Fruit fly (Drosophila melanogaster) whole organism, embryonic: Measurements from ENCODE around the gene CG6168.

Experiments used
- Abd-B ChIP-seq: fragments of 200-800 bp; sonication (Bioruptor generic); optimal IDR thresholded peaks from 2 replicates; lab custom pipeline; 2018; ENCODE audit warnings: missing biosample characterization, mild to moderate bottlenecking, missing genetic modification characterization, moderate library complexity
- Bdp1 ChIP-seq: fragments of 200-800 bp; sonication (Bioruptor generic); optimal IDR thresholded peaks from 3 replicates; lab custom pipeline; 2016; ENCODE audit warnings: missing biosample characterization, missing genetic modification characterization
- CG10366 ChIP-seq: fragments of 200-800 bp; sonication (Bioruptor generic); IDR thresholded peaks from 2 replicates; pipeline ENCODE4 v1.3.6; 2022; ENCODE audit warnings: missing biosample characterization, missing genetic modification characterization
- CG10959 ChIP-seq: fragments of 200-800 bp; sonication (Bioruptor generic); IDR thresholded peaks from 2 replicates; pipeline ENCODE4 v1.3.6; 2022; ENCODE audit warnings: missing biosample characterization, missing genetic modification characterization
- CG11247 ChIP-seq: fragments of 200-800 bp; sonication (Bioruptor generic); IDR thresholded peaks from 2 replicates; pipeline ENCODE4 v1.3.6; 2022; ENCODE audit warnings: missing biosample characterization, missing genetic modification characterization
- CG12659 ChIP-seq: fragments of 200-800 bp; sonication (Bioruptor generic); optimal IDR thresholded peaks from 3 replicates; lab custom pipeline; 2017; ENCODE audit warnings: mild to moderate bottlenecking, missing biosample characterization, missing genetic modification reagents, missing genetic modification characterization
- CG13287 ChIP-seq: fragments of 200-800 bp; sonication (Bioruptor generic); IDR thresholded peaks from 2 replicates; pipeline ENCODE4 v1.3.6; 2022; ENCODE audit warnings: missing biosample characterization, missing genetic modification characterization; ENCODE audit not compliant: partially characterized antibody
- CG13775 ChIP-seq: fragments of 200-800 bp; sonication (Bioruptor generic); optimal IDR thresholded peaks from 3 replicates; lab custom pipeline; 2017; ENCODE audit warnings: missing biosample characterization, mild to moderate bottlenecking, missing genetic modification characterization
- CG1603 ChIP-seq: fragments of 200-800 bp; sonication (Bioruptor generic); optimal IDR thresholded peaks from 2 replicates; lab custom pipeline; 2019; ENCODE audit warnings: missing biosample characterization, mild to moderate bottlenecking, missing genetic modification characterization, moderate library complexity
- CG32772 ChIP-seq: fragments of 200-800 bp; sonication (Bioruptor generic); IDR thresholded peaks from 2 replicates; pipeline ENCODE4 v1.3.6; 2022; ENCODE audit warnings: missing biosample characterization, missing genetic modification characterization
- CG34422 ChIP-seq: fragments of 200-800 bp; sonication (Bioruptor generic); IDR thresholded peaks from 3 replicates; pipeline ENCODE4 v1.3.6; 2022; ENCODE audit warnings: missing biosample characterization, missing genetic modification characterization
- CG3726 ChIP-seq: fragments of 200-800 bp; sonication (Bioruptor generic); IDR thresholded peaks from 3 replicates; pipeline ENCODE4, ENCODE4 v1.3.6; 2022; ENCODE audit warnings: missing biosample characterization, missing genetic modification characterization
- CG42726 ChIP-seq: fragments of 200-800 bp; sonication (Bioruptor generic); IDR thresholded peaks from 2 replicates; pipeline ENCODE4 v1.3.6; 2022; ENCODE audit warnings: missing biosample characterization, missing genetic modification characterization; ENCODE audit not compliant: partially characterized antibody
- CG5245 ChIP-seq: fragments of 200-800 bp; sonication (Bioruptor generic); optimal IDR thresholded peaks from 3 replicates; lab custom pipeline; 2016; ENCODE audit warnings: missing biosample characterization, missing genetic modification characterization
- CG5953 ChIP-seq: fragments of 200-800 bp; sonication (Bioruptor generic); IDR thresholded peaks from 2 replicates; pipeline ENCODE4 v1.3.6; 2022; ENCODE audit warnings: missing biosample characterization, missing genetic modification characterization
- Dek ChIP-seq: fragments of 200-800 bp; sonication (Bioruptor generic); optimal IDR thresholded peaks from 3 replicates; lab custom pipeline; 2019; ENCODE audit warnings: missing biosample characterization, mild to moderate bottlenecking, missing genetic modification characterization, moderate library complexity
- Dll ChIP-seq: fragments of 200-800 bp; sonication (Bioruptor generic); IDR thresholded peaks from 4 replicates; pipeline ENCODE4 v1.3.6; 2022; ENCODE audit warnings: missing biosample characterization, missing genetic modification characterization; ENCODE audit not compliant: partially characterized antibody
- Eip74EF ChIP-seq, 2 experiments: fragments of 200-800 bp in 1 of 2; fragments of >200 bp in 1 of 2; sonication (Bioruptor generic) in 1 of 2; optimal IDR thresholded peaks; 2 replicates each; lab custom pipeline; 2017 to 2019; ENCODE audit warnings: missing biosample characterization in 2 of 2, missing genetic modification characterization in 2 of 2, mild to moderate bottlenecking in 1 of 2, moderate library complexity in 1 of 2
- H15 ChIP-seq: fragments of 200-800 bp; sonication (Bioruptor generic); IDR thresholded peaks from 3 replicates; pipeline ENCODE4 v1.3.6; 2022; ENCODE audit warnings: missing biosample characterization, missing genetic modification characterization
- HLH4C ChIP-seq: fragments of 200-800 bp; sonication (Bioruptor generic); IDR thresholded peaks from 3 replicates; pipeline ENCODE4 v1.3.6; 2022; ENCODE audit warnings: missing biosample characterization, missing genetic modification characterization; ENCODE audit not compliant: partially characterized antibody
- Hmx ChIP-seq: fragments of 200-800 bp; sonication (Bioruptor generic); optimal IDR thresholded peaks from 2 replicates; lab custom pipeline; 2016; ENCODE audit warnings: missing biosample characterization, missing genetic modification characterization
- Tbp ChIP-seq: fragments of >200 bp; optimal IDR thresholded peaks from 2 replicates; lab custom pipeline; 2018; ENCODE audit warnings: missing biosample characterization, missing genetic modification characterization
- Trl ChIP-seq, 3 experiments: fragments of >200 bp in 2 of 3; fragments of 200-800 bp in 1 of 3; sonication (Bioruptor generic) in 1 of 3; optimal IDR thresholded peaks; 2 replicates in 1 of 3; 3 replicates in 2 of 3; lab custom pipeline; 2016 to 2017; ENCODE audit warnings: missing biosample characterization in 1 of 3, missing genetic modification characterization in 1 of 3
- Xrp1 ChIP-seq: fragments of 200-800 bp; sonication (Bioruptor generic); IDR thresholded peaks from 2 replicates; pipeline ENCODE4 v1.3.6; 2022; ENCODE audit warnings: missing biosample characterization, missing genetic modification characterization
- bcd ChIP-seq: fragments of 200-800 bp; sonication (Bioruptor generic); optimal IDR thresholded peaks from 2 replicates; lab custom pipeline; 2017; ENCODE audit warnings: missing biosample characterization, mild to moderate bottlenecking, missing genetic modification characterization
- crc ChIP-seq: fragments of 200-800 bp; sonication (Bioruptor generic); optimal IDR thresholded peaks from 2 replicates; lab custom pipeline; 2016; ENCODE audit warnings: missing biosample characterization, missing genetic modification characterization
- dati ChIP-seq: fragments of 200-800 bp; sonication (Bioruptor generic); IDR thresholded peaks from 2 replicates; pipeline ENCODE4 v1.3.6; 2022; ENCODE audit warnings: missing biosample characterization, missing genetic modification characterization
- dpn ChIP-seq, 2 experiments: fragments of 200-800 bp; sonication (Bioruptor generic); optimal IDR thresholded peaks; 3 replicates each; lab custom pipeline; 2016; ENCODE audit warnings: missing biosample characterization in 2 of 2, missing genetic modification characterization in 2 of 2
- emc ChIP-seq: fragments of 200-800 bp; sonication (Bioruptor generic); optimal IDR thresholded peaks from 2 replicates; lab custom pipeline; 2016; ENCODE audit warnings: missing biosample characterization, missing genetic modification characterization
- ems ChIP-seq: fragments of 200-800 bp; sonication (Bioruptor generic); optimal IDR thresholded peaks from 3 replicates; lab custom pipeline; 2016; ENCODE audit warnings: missing biosample characterization, missing genetic modification characterization
- ewg ChIP-seq: fragments of 200-800 bp; sonication (Bioruptor generic); optimal IDR thresholded peaks from 3 replicates; lab custom pipeline; 2017; ENCODE audit warnings: mild to moderate bottlenecking, missing biosample characterization, missing genetic modification reagents, missing genetic modification characterization
- fd96Cb ChIP-seq: fragments of 200-800 bp; sonication (Bioruptor generic); optimal IDR thresholded peaks from 2 replicates; lab custom pipeline; 2018; ENCODE audit warnings: missing biosample characterization, mild to moderate bottlenecking, missing genetic modification characterization, moderate library complexity
- ftz-f1 ChIP-seq: fragments of 200-800 bp; sonication (Bioruptor generic); optimal IDR thresholded peaks from 2 replicates; lab custom pipeline; 2016; ENCODE audit warnings: missing biosample characterization, missing genetic modification characterization
- gce ChIP-seq: fragments of 200-800 bp; sonication (Bioruptor generic); IDR thresholded peaks from 3 replicates; pipeline ENCODE4 v1.3.6; 2022; ENCODE audit warnings: missing biosample characterization, missing genetic modification characterization
- gem ChIP-seq: fragments of 200-800 bp; sonication (Bioruptor generic); optimal IDR thresholded peaks from 2 replicates; lab custom pipeline; 2019; ENCODE audit warnings: missing biosample characterization, mild to moderate bottlenecking, missing genetic modification characterization, moderate library complexity
- jigr1 ChIP-seq: fragments of 200-800 bp; sonication (Bioruptor generic); IDR thresholded peaks from 3 replicates; pipeline ENCODE4 v1.3.6; 2022; ENCODE audit warnings: missing biosample characterization, missing genetic modification characterization
- kah ChIP-seq: fragments of 200-800 bp; sonication (Bioruptor generic); optimal IDR thresholded peaks from 2 replicates; lab custom pipeline; 2018; ENCODE audit warnings: missing biosample characterization, mild to moderate bottlenecking, missing genetic modification characterization
- kni ChIP-seq: fragments of 200-800 bp; sonication (Bioruptor generic); optimal IDR thresholded peaks from 3 replicates; lab custom pipeline; 2017; ENCODE audit warnings: mild to moderate bottlenecking, missing biosample characterization, missing genetic modification reagents, missing genetic modification characterization
- maf-S ChIP-seq: fragments of 200-800 bp; sonication (Bioruptor generic); optimal IDR thresholded peaks from 2 replicates; lab custom pipeline; 2016; ENCODE audit warnings: missing biosample characterization, missing genetic modification characterization
- oc ChIP-seq: fragments of 200-800 bp; sonication (Bioruptor generic); optimal IDR thresholded peaks from 2 replicates; lab custom pipeline; 2018; ENCODE audit warnings: missing biosample characterization, mild to moderate bottlenecking, missing genetic modification characterization, moderate library complexity
- otp ChIP-seq: fragments of 200-800 bp; sonication (Bioruptor generic); IDR thresholded peaks from 3 replicates; pipeline ENCODE4, ENCODE4 v1.3.6; 2022; ENCODE audit warnings: missing biosample characterization, missing genetic modification characterization
- pan ChIP-seq, 4 experiments: fragments of >200 bp in 3 of 4; fragments of 200-800 bp in 1 of 4; sonication (Bioruptor generic) in 1 of 4; optimal IDR thresholded peaks in 3 of 4; IDR thresholded peaks in 1 of 4; 2 replicates each; pipeline versions ENCODE4 v1.3.6 to Lab custom; 2017 to 2022; ENCODE audit warnings: missing biosample characterization in 2 of 4, missing genetic modification characterization in 2 of 4, mixed read lengths in 1 of 4
- psq ChIP-seq: fragments of 200-800 bp; sonication (Bioruptor generic); optimal IDR thresholded peaks from 2 replicates; lab custom pipeline; 2017; ENCODE audit warnings: missing biosample characterization, missing genetic modification characterization
- salm ChIP-seq: fragments of 200-800 bp; sonication (Bioruptor generic); optimal IDR thresholded peaks from 2 replicates; lab custom pipeline; 2018; ENCODE audit warnings: missing biosample characterization, mild to moderate bottlenecking, missing genetic modification characterization
- sisA ChIP-seq: fragments of 200-800 bp; sonication (Bioruptor generic); IDR thresholded peaks from 2 replicates; pipeline ENCODE4 v1.3.6; 2022; ENCODE audit warnings: missing biosample characterization, missing genetic modification characterization
- sr ChIP-seq: fragments of 200-800 bp; sonication (Bioruptor generic); IDR thresholded peaks from 3 replicates; pipeline ENCODE4 v1.3.6; 2022; ENCODE audit warnings: missing biosample characterization, missing genetic modification characterization
- usp ChIP-seq: fragments of >200 bp; optimal IDR thresholded peaks from 2 replicates; lab custom pipeline; 2017; ENCODE audit warnings: missing biosample characterization, missing genetic modification characterization
- wek ChIP-seq: fragments of 200-800 bp; sonication (Bioruptor generic); optimal IDR thresholded peaks from 3 replicates; lab custom pipeline; 2018; ENCODE audit warnings: missing biosample characterization, mild to moderate bottlenecking, missing genetic modification characterization, moderate library complexity

The CG6168 gene

DNA sequence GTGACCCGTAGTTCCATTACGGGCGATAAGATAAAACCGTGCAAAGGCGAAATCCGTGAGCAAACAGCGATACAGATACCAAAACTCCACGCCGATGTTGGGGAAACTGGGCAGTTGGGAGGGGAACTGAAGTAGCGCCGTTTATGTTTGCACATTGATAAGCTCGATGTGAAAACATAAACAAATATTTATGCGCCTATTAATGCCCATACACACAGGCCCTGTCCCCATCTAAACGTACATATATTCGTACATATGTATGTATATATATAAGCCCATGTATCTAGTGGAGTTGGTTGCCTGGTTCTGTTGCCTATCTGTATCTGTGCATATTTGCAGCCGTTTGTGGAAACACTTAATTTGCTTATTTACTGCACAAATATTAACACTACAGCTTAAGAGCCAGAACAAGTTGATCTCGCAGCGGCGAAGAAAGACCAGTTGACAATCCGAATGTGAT is 32.8 kb upstream of the CG6168 start (continued):
- TF ChIP-seq Hmx (GFP tag; lab: Kevin White, UChicago) = no peak
- peak; percentile 58 for TF ChIP-seq CG11247 (GFP tag; lab: Robert Waterston, UW)
- no peak for TF ChIP-seq usp (GFP tag; lab: Kevin White, UChicago)
- no peak for TF ChIP-seq Tbp (GFP tag; lab: Kevin White, UChicago)
- peak; percentile 82 for TF ChIP-seq CG1603 (tag; lab: Kevin White, UChicago)
- peak; percentile 36 for TF ChIP-seq CG5245 (GFP tag; lab: Kevin White, UChicago)
- no peak for TF ChIP-seq CG42726
- TF ChIP-seq dati = peak; percentile 17; the same call in 1 of the 2 replicates
- TF ChIP-seq Abd-B (GFP tag; lab: Kevin White, UChicago) = no peak
- TF ChIP-seq sr (GFP tag; lab: Robert Waterston, UW) = peak; percentile 49; the same call in 1 of the 3 replicates
- peak; percentile 84 for TF ChIP-seq wek (GFP tag; lab: Kevin White, UChicago)
- TF ChIP-seq CG5953 = peak; percentile 42; the same call in 1 of the 2 replicates
- peak; percentile 74 for TF ChIP-seq oc (tag; lab: Kevin White, UChicago)
- peak; percentile 72 for TF ChIP-seq CG12659 (GFP tag; lab: Kevin White, UChicago)
- peak; percentile 80 for TF ChIP-seq otp (GFP tag; lab: Robert Waterston, UW)
- no peak for TF ChIP-seq H15 (GFP tag; lab: Robert Waterston, UW)
- peak; percentile 79 for TF ChIP-seq gem (tag; lab: Kevin White, UChicago)
- peak; percentile 37 for TF ChIP-seq ewg (GFP tag; lab: Kevin White, UChicago)
- TF ChIP-seq CG10366 (GFP tag; lab: Robert Waterston, UW) = peak; percentile 13; the same call in 1 of the 2 replicates
- TF ChIP-seq CG13775 (GFP tag; lab: Kevin White, UChicago) = peak; percentile 44
- peak; percentile 32 for TF ChIP-seq ftz-f1
- no peak for TF ChIP-seq CG10959 (GFP tag; lab: Robert Waterston, UW)
- peak; percentile 45 for TF ChIP-seq psq
- TF ChIP-seq Eip74EF (GFP tag; optimal IDR thresholded peaks at IDR 0.05; lab: Kevin White, UChicago) = peak in 1 of 2 experiments; percentile 66
- peak; percentile 50 for TF ChIP-seq Dek (tag; lab: Kevin White, UChicago)
- no peak for TF ChIP-seq ems (GFP tag; lab: Kevin White, UChicago)
- peak; percentile 86 for TF ChIP-seq salm
- TF ChIP-seq kah (GFP tag; lab: Kevin White, UChicago) = peak; percentile 47
- no peak for TF ChIP-seq jigr1
- peak; percentile 29 for TF ChIP-seq crc (GFP tag; lab: Kevin White, UChicago)
- TF ChIP-seq Trl (optimal IDR thresholded peaks at IDR 0.05; lab: Kevin White, UChicago) = no peak
- TF ChIP-seq Trl (GFP tag; optimal IDR thresholded peaks at IDR 0.05; lab: Kevin White, UChicago) = peak; percentile 50
- no peak for TF ChIP-seq CG32772 (GFP tag; lab: Robert Waterston, UW)
- 0 out of 3 replicates have a peak, but pooled peaks have one; percentile 46 for TF ChIP-seq gce (GFP tag; lab: Robert Waterston, UW)
- no peak for TF ChIP-seq emc (GFP tag; lab: Kevin White, UChicago)
- peak; percentile 53 for TF ChIP-seq Bdp1 (GFP tag; lab: Kevin White, UChicago)
- peak; percentile 78 for TF ChIP-seq Xrp1
- TF ChIP-seq maf-S = peak; percentile 43
- 0 out of 3 replicates have a peak, but pooled peaks have one; percentile 46 for TF ChIP-seq CG3726 (GFP tag; lab: Robert Waterston, UW)
- TF ChIP-seq Dll = no peak
- TF ChIP-seq HLH4C (GFP tag; lab: Robert Waterston, UW) = no peak
- TF ChIP-seq CG13287 (GFP tag; lab: Robert Waterston, UW) = no peak
- no peak for TF ChIP-seq pan (optimal IDR thresholded peaks at IDR 0.05; lab: Kevin White, UChicago)
- TF ChIP-seq pan (GFP tag; optimal IDR thresholded peaks at IDR 0.05 in 1 of 2, IDR thresholded peaks at IDR 0.05 in 1 of 2) = peak in 1 of 2 experiments; percentile 66
- TF ChIP-seq dpn (GFP tag; optimal IDR thresholded peaks at IDR 0.05; lab: Kevin White, UChicago) = peak; percentile 23 to 40
- peak; percentile 12; the same call in 1 of the 3 replicates for TF ChIP-seq CG34422 (GFP tag; lab: Robert Waterston, UW)
- TF ChIP-seq kni (GFP tag; lab: Kevin White, UChicago) = peak; percentile 81
- no peak for TF ChIP-seq sisA (GFP tag; lab: Robert Waterston, UW)
- peak; percentile 60 for TF ChIP-seq bcd (GFP tag; lab: Kevin White, UChicago)
- TF ChIP-seq fd96Cb (tag; lab: Kevin White, UChicago) = peak; percentile 43
